Fruit fly (Drosophila melanogaster) whole organism, adult: Measurements from ENCODE around the gene Oatp74D.

Experiments
- CG12768 ChIP-seq: fragments of 200-800 bp; sonication (Bioruptor generic); optimal IDR thresholded peaks from 2 replicates; lab custom pipeline; 2017; ENCODE audit warnings: missing biosample characterization, missing genetic modification characterization, mild to moderate bottlenecking, moderate library complexity, missing genetic modification reagents
- CG1620 ChIP-seq: fragments of 200-800 bp; sonication (Bioruptor generic); optimal IDR thresholded peaks from 2 replicates; lab custom pipeline; 2016; ENCODE audit warnings: missing biosample characterization, missing genetic modification characterization
- Crg-1 ChIP-seq: fragments of 200-800 bp; sonication (Bioruptor generic); optimal IDR thresholded peaks from 2 replicates; lab custom pipeline; 2016; ENCODE audit warnings: missing biosample characterization, missing genetic modification characterization
- cic ChIP-seq: fragments of 200-800 bp; sonication (Bioruptor generic); optimal IDR thresholded peaks from 2 replicates; lab custom pipeline; 2017; ENCODE audit warnings: missing biosample characterization, mild to moderate bottlenecking, missing genetic modification characterization, moderate library complexity
- kay ChIP-seq: fragments of 200-800 bp; sonication (Bioruptor generic); peaks from one replicate; lab custom pipeline; 2016; ENCODE audit warnings: missing biosample characterization, missing genetic modification characterization, borderline replicate concordance
- ovo ChIP-seq: fragments of 200-800 bp; sonication (Bioruptor generic); optimal IDR thresholded peaks from 2 replicates; lab custom pipeline; 2016; ENCODE audit warnings: missing biosample characterization, missing genetic modification characterization
- pad ChIP-seq: fragments of 200-800 bp; sonication (Bioruptor generic); optimal IDR thresholded peaks from 3 replicates; lab custom pipeline; 2017; ENCODE audit warnings: missing biosample characterization, missing genetic modification characterization, mild to moderate bottlenecking, moderate library complexity, missing genetic modification reagents
- tj ChIP-seq: fragments of 200-800 bp; sonication (Bioruptor generic); optimal IDR thresholded peaks from 3 replicates; lab custom pipeline; 2017; ENCODE audit warnings: missing biosample characterization, mild to moderate bottlenecking, missing genetic modification characterization, moderate library complexity

DNA sequence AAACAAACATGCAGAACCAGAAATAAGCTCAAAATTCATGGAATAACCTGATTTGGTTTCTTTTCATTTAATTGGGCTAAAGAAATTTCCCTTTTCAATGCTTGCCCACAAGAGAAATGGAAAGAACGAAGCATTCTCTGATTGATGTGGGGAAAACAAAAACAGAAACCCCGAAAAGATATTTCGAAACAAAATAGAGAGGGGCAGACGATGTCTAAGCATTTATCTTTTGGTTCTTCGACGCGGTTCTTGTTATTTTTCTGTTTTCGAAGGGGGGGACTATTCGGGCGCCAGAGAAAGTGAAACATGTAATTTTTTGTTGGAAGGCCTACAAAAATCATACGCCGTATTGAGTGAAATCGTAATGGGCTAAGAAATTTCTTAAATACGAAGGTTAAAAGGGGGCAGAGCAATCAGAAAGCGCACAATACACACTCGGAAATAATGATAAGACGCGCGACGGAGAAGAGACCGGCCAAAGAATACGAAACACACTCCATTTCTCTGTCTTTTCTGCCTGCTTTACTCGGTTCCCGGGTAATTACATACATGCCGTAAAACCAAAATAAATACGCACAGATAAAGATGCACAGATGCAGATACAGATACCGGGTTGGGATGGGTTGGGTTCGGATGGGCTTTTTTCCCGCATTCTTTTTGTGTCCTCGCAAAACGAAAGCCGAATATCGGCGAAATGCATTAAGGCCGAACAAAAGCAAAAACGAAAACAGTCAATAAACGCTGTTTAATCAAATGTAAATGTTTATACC, 1.9 kb downstream of the Oatp74D start:
- TF ChIP-seq tj (GFP tag; lab: Kevin White, UChicago): no peak
- TF ChIP-seq CG1620 (GFP tag; lab: Kevin White, UChicago): no peak
- no peak for TF ChIP-seq CG12768 (GFP tag; lab: Kevin White, UChicago)
- TF ChIP-seq kay (GFP tag; lab: Kevin White, UChicago): no peak
- no peak for TF ChIP-seq cic
- TF ChIP-seq Crg-1 (GFP tag; lab: Kevin White, UChicago): no peak
- TF ChIP-seq pad: no peak
- TF ChIP-seq ovo: no peak
